Worm (Caenorhabditis elegans) whole organism, mixed stage, embryonic: ENCODE data around the gene plpp-1.1.

Experiments
- ceh-83 ChIP-seq: fragments of 200-800 bp; sonication (Bioruptor generic); optimal IDR thresholded peaks from 2 replicates; lab custom pipeline; 2018; ENCODE audit warnings: mild to moderate bottlenecking, missing genetic modification characterization, missing compliant biosample characterization
- elt-1 ChIP-seq: sonication (generic microtip); optimal IDR thresholded peaks from 2 replicates; lab custom pipeline; 2017; ENCODE audit warnings: missing genetic modification characterization, mild to moderate bottlenecking, missing compliant biosample characterization, antibody characterized with exemption, moderate library complexity, borderline replicate concordance; ENCODE audit not compliant: insufficient read depth
- elt-3 ChIP-seq: fragments of 150-350 bp; optimal IDR thresholded peaks from 2 replicates; lab custom pipeline; 2014; ENCODE audit warnings: missing biosample characterization, missing genetic modification characterization
- nhr-12 ChIP-seq: fragments of 150-350 bp; optimal IDR thresholded peaks from 2 replicates; lab custom pipeline; 2014; ENCODE audit warnings: missing biosample characterization, missing genetic modification characterization
- nhr-237 ChIP-seq: fragments of 150-350 bp; optimal IDR thresholded peaks from 2 replicates; lab custom pipeline; 2014; ENCODE audit warnings: missing biosample characterization, missing genetic modification characterization
- sptf-1 ChIP-seq: sonication (generic microtip); optimal IDR thresholded peaks from 2 replicates; lab custom pipeline; 2017; ENCODE audit warnings: mild to moderate bottlenecking, missing genetic modification characterization, moderate library complexity, missing compliant biosample characterization
- tbx-8 ChIP-seq: fragments of 200-800 bp; sonication (Bioruptor generic); optimal IDR thresholded peaks from 2 replicates; lab custom pipeline; 2018; ENCODE audit warnings: mild to moderate bottlenecking, missing genetic modification characterization, moderate library complexity, missing compliant biosample characterization
- unc-62 ChIP-seq: fragments of 150-350 bp; optimal IDR thresholded peaks from 2 replicates; lab custom pipeline; 2014; ENCODE audit warnings: missing biosample characterization, missing genetic modification reagents, missing genetic modification characterization
- ztf-11 ChIP-seq: fragments of 150-350 bp; optimal IDR thresholded peaks from 2 replicates; lab custom pipeline; 2014; ENCODE audit warnings: missing biosample characterization, missing genetic modification characterization

- TF ChIP-seq nhr-237 (no peak), sptf-1 (tag; lab: Kevin White, UChicago) (no peak), elt-3 (no peak), ztf-11 (tag; lab: Kevin White, UChicago) (no peak), unc-62 (GFP tag; lab: Kevin White, UChicago) (no peak), tbx-8 (no peak), elt-1 (no peak), ceh-83 (GFP tag; lab: Kevin White, UChicago) (no peak), nhr-12 (tag; lab: Kevin White, UChicago) (no peak)
These were observed 39.3 kb upstream of the plpp-1.1 start for ce11 chrII:3967061-3967460.
